Worm (Caenorhabditis elegans): ENCODE measurements around the gene grl-24.

Gene grl-24

DNA sequence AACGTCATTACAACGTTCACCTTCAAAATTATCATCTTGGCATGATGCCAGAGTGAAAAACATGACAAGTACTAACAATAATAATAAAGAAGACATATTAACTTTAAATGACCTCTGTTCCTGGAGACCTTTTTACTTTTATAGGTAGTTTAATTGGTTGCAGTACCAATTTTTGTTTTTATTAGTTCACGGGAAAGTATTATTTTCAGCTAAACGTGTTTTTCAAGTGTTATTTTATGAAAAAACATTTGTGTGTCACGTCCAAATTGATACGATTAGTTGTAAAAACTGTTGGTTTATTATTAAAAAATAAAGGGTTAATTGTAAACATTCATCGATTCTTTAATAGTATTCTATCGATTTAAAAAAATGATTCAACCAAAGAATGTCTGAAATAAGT is at the start of gene grl-24:
grl-24 (minus strand) TSS at position 101 of the 400 bp plus-strand sequence.
- no peak for TF ChIP-seq hlh-1 (tag; optimal IDR thresholded peaks at IDR 0.05)

DNA sequence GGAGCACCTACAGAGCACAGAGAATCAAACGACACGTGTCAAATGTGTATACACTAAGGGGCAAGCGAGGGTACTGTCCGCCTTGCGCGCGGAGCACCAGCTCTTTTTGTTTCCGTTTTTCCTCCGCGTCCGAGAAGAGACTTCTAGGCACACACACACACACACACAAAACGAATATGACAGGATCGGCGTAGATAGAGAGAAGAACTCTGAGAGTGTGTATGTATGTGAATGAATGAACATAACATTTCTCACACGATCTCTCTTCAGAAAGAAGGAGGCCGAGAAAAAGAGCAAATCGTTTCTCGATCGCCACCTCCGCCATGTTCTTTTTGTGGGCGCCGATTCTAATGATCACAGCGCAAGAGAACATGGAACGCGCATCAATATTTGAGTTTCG is 15.0 kb upstream of the grl-24 start, which contains the start of gene nas-6:
nas-6 (minus strand) TSS at position 101 of the 400 bp plus-strand sequence.
- no peak for TF ChIP-seq snpc-4 (tag; optimal IDR thresholded peaks at IDR 0.05)
- TF ChIP-seq lin-32 (GFP tag; optimal IDR thresholded peaks at IDR 0.05) = no peak
- no peak for TF ChIP-seq flh-1 (GFP tag; optimal IDR thresholded peaks at IDR 0.05)
- TF ChIP-seq sem-2 (GFP tag; optimal IDR thresholded peaks at IDR 0.05) = no peak
- TF ChIP-seq pha-4 (tag; optimal IDR thresholded peaks at IDR 0.05) = peak; percentile 11
- TF ChIP-seq ceh-39 (tag; optimal IDR thresholded peaks at IDR 0.05) = no peak
- TF ChIP-seq nhr-28 (tag; optimal IDR thresholded peaks at IDR 0.05) = no peak
- no peak for TF ChIP-seq lsy-2 (tag; optimal IDR thresholded peaks at IDR 0.05)

ce11 chrIV:17483230-17483629 is 7.6 kb upstream of the grl-24 start, which contains the start of gene rabr-2:
rabr-2 (minus strand) TSS chrIV:17483330.
- TF ChIP-seq nhr-76 (tag; optimal IDR thresholded peaks at IDR 0.05) = no peak
- TF ChIP-seq drap-1 (GFP tag; optimal IDR thresholded peaks at IDR 0.05) = no peak
- TF ChIP-seq nhr-237 (tag; optimal IDR thresholded peaks at IDR 0.05) = no peak
- TF ChIP-seq ceh-43 (GFP tag; optimal IDR thresholded peaks at IDR 0.05) = no peak
- TF ChIP-seq sem-2 (GFP tag; optimal IDR thresholded peaks at IDR 0.05) = no peak
- no peak for TF ChIP-seq lsy-2 (tag; optimal IDR thresholded peaks at IDR 0.05)
- no peak for TF ChIP-seq nhr-12 (tag; optimal IDR thresholded peaks at IDR 0.05)
- no peak for TF ChIP-seq pha-4 (tag; optimal IDR thresholded peaks at IDR 0.05)
- no peak for TF ChIP-seq unc-120 (tag; optimal IDR thresholded peaks at IDR 0.05; ENCODE audit: poor library complexity, severe bottlenecking)
- no peak for TF ChIP-seq mep-1 (tag; optimal IDR thresholded peaks at IDR 0.05)
- TF ChIP-seq cnd-1 (tag; optimal IDR thresholded peaks at IDR 0.05) = no peak
- TF ChIP-seq unc-62 (GFP tag; optimal IDR thresholded peaks at IDR 0.05) = no peak
- no peak for TF ChIP-seq lin-13 (tag; optimal IDR thresholded peaks at IDR 0.05)
- TF ChIP-seq snpc-4 (tag; optimal IDR thresholded peaks at IDR 0.05) = no peak
- TF ChIP-seq nhr-2 (tag; optimal IDR thresholded peaks at IDR 0.05) = no peak
- TF ChIP-seq lin-32 (GFP tag; optimal IDR thresholded peaks at IDR 0.05) = no peak
- no peak for TF ChIP-seq elt-3 (tag; optimal IDR thresholded peaks at IDR 0.05)
- TF ChIP-seq zip-8 (tag; optimal IDR thresholded peaks at IDR 0.05) = no peak
- TF ChIP-seq mls-2 (tag; optimal IDR thresholded peaks at IDR 0.05) = no peak

DNA sequence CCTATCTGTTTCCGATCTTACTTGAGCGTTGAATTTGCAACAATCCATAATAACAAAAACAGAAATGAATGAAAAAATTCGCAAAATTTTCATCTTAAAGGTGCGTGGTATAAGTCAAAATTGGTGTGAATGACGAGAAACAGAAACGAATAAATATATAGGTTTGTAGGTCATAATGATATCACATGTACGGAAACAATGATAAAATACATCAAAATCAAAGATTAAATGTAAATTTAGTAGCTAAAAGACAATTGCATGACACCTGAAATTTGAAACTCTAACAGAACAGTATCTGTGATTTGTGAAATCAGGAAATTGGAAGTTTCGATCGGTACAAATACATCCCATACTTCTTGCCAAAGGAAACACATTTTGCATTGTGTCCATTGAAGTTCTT is 401 bp downstream of the grl-24 start, which contains the start of gene F11E6.9:
F11E6.9 (minus strand) TSS at position 101 of the 400 bp plus-strand sequence.
- TF ChIP-seq drap-1 (GFP tag; optimal IDR thresholded peaks at IDR 0.05) (no peak), mab-5 (tag; optimal IDR thresholded peaks at IDR 0.05) (no peak), blmp-1 (tag; optimal IDR thresholded peaks at IDR 0.05) (no peak)

- no peak for TF ChIP-seq ham-2 (GFP tag; optimal IDR thresholded peaks at IDR 0.05)
- TF ChIP-seq lin-13 (tag; optimal IDR thresholded peaks at IDR 0.05) = no peak
Measured at ce11 chrIV:17474047-17474446, 1.6 kb downstream of the grl-24 start.

- TF ChIP-seq mep-1 (tag; optimal IDR thresholded peaks at IDR 0.05) (no peak), M03D4.4 (tag; optimal IDR thresholded peaks at IDR 0.05) (no peak), elt-3 (tag; optimal IDR thresholded peaks at IDR 0.05) (no peak), tbx-8 (GFP tag; optimal IDR thresholded peaks at IDR 0.05) (no peak), mab-5 (tag; optimal IDR thresholded peaks at IDR 0.05) (no peak), ham-2 (GFP tag; optimal IDR thresholded peaks at IDR 0.05) (no peak), lsy-2 (tag; optimal IDR thresholded peaks at IDR 0.05) (no peak), snpc-4 (tag; optimal IDR thresholded peaks at IDR 0.05) (no peak), ztf-11 (tag; optimal IDR thresholded peaks at IDR 0.05) (no peak), nhr-76 (tag; optimal IDR thresholded peaks at IDR 0.05) (no peak), hlh-1 (tag; optimal IDR thresholded peaks at IDR 0.05) (no peak), pha-4 (tag; optimal IDR thresholded peaks at IDR 0.05) (no peak), cnd-1 (tag; optimal IDR thresholded peaks at IDR 0.05) (no peak), unc-39 (tag; optimal IDR thresholded peaks at IDR 0.05) (no peak), ceh-39 (tag; optimal IDR thresholded peaks at IDR 0.05) (no peak), unc-120 (tag; optimal IDR thresholded peaks at IDR 0.05; ENCODE audit: poor library complexity, severe bottlenecking) (no peak), nhr-12 (tag; optimal IDR thresholded peaks at IDR 0.05) (no peak)
Measured at ce11 chrIV:17473034-17473433, 2.6 kb downstream of the grl-24 start, which contains the start of gene gba-3. gba-3 (plus strand) TSS chrIV:17473334.

Data from whole organism, mixed stage, embryonic.